Worm (Caenorhabditis elegans): ENCODE data around the gene cpg-18.

DNA sequence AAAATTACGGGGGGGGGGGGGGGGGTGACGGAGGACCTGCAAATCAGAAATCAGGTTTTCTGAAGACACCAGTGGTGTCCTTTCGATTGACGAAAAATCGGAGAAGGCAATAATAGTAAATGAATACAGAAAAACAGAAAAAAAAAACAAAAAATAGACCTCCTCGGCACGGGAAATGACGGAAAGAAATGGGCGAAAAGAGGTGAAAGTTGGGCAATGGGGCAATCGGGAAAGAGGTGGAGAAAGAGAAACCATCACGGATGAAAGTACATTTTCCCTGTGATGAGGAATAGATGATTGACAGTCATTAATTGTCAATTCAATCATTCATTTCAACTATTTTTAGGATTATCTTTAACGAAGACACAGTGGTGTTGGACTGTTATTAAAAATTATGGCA lies 30.9 kb upstream of the cpg-18 start:
- TF ChIP-seq ztf-11 (tag; optimal IDR thresholded peaks at IDR 0.05), result no peak
- no peak for TF ChIP-seq nhr-11 (tag; optimal IDR thresholded peaks at IDR 0.05)
- TF ChIP-seq aly-2 (tag; optimal IDR thresholded peaks at IDR 0.05), result no peak
- TF ChIP-seq skn-1 (tag; optimal IDR thresholded peaks at IDR 0.05), result no peak
- no peak for TF ChIP-seq nhr-76 (tag; optimal IDR thresholded peaks at IDR 0.05)
- TF ChIP-seq R02D3.7 (tag; optimal IDR thresholded peaks at IDR 0.05), result no peak
- TF ChIP-seq zag-1 (tag; optimal IDR thresholded peaks at IDR 0.05), result no peak
- no peak for TF ChIP-seq jun-1 (tag; optimal IDR thresholded peaks at IDR 0.05)
- no peak for TF ChIP-seq Y48G9A.11 (GFP tag; IDR thresholded peaks at IDR 0.05)
- no peak for TF ChIP-seq duxl-1 (tag; optimal IDR thresholded peaks at IDR 0.05; ENCODE audit: poor library complexity)
- TF ChIP-seq ces-1 (GFP tag; optimal IDR thresholded peaks at IDR 0.05), result no peak
- no peak for TF ChIP-seq nhr-77 (tag; optimal IDR thresholded peaks at IDR 0.05)
